Worm (Caenorhabditis elegans): ENCODE data around the gene col-115.
"Not testable (repeated sequence)": the region's sequence is repeated elsewhere in the genome, so short reads cannot be mapped to it uniquely, and the experiment has no call there.

The col-115 gene

ce11 chrIV:8015726-8016312 lies 27.3 kb downstream of the col-115 start, which contains the start of gene C26B2.7:
C26B2.7 (plus strand) TSS chrIV:8016274.
- TF ChIP-seq C17E4.6 (GFP tag; IDR thresholded peaks at IDR 0.05) (peak; percentile 82), Y67H2A.10 (GFP tag; conservative IDR thresholded peaks at IDR 0.05) (peak; percentile 68), ccch-3 (GFP tag; optimal IDR thresholded peaks at IDR 0.05) (peak; percentile 59), tbp1 (GFP tag; optimal IDR thresholded peaks at IDR 0.05) (peak; percentile 31), B0019.2 (GFP tag; conservative IDR thresholded peaks at IDR 0.05) (peak; percentile 80), hmg-1.2 (GFP tag; IDR thresholded peaks at IDR 0.05) (peak; percentile 55; the same call in 1 of the 2 replicates), attf-3 (GFP tag; conservative IDR thresholded peaks at IDR 0.05) (peak; percentile 99), lin-35 (GFP tag; optimal IDR thresholded peaks at IDR 0.05) (peak in 1 of 3 experiments; percentile 53), let-526 (GFP tag; IDR thresholded peaks at IDR 0.05) (peak; percentile 88), madf-10 (tag; optimal IDR thresholded peaks at IDR 0.05) (peak; percentile 84), ztf-26 (tag; optimal IDR thresholded peaks at IDR 0.05) (peak; percentile 18), lsl-1 (GFP tag; optimal IDR thresholded peaks at IDR 0.05) (peak; percentile 59), Y79H2A.3 (GFP tag; conservative IDR thresholded peaks at IDR 0.05) (0 out of 2 replicates have a peak, but pooled peaks have one; percentile 61), Y56A3A.18 (GFP tag; IDR thresholded peaks at IDR 0.05) (peak; percentile 57; the same call in 1 of the 2 replicates), attf-6 (GFP tag; IDR thresholded peaks at IDR 0.05) (0 out of 2 replicates have a peak, but pooled peaks have one; percentile 14), attf-5 (GFP tag; optimal IDR thresholded peaks at IDR 0.05) (peak; percentile 78), hsf-1 (GFP tag; IDR thresholded peaks at IDR 0.05) (peak; percentile 77), ztf-25 (GFP tag; IDR thresholded peaks at IDR 0.05) (peak; percentile 93), madf-8 (GFP tag; conservative IDR thresholded peaks at IDR 0.05) (peak; percentile 63), ZK185.1 (tag; optimal IDR thresholded peaks at IDR 0.05; ENCODE audit: poor library complexity, severe bottlenecking) (peak; percentile 78), ceh-100 (GFP tag; IDR thresholded peaks at IDR 0.05) (peak; percentile 99), unc-130 (GFP tag; optimal IDR thresholded peaks at IDR 0.05) (peak; percentile 61), snpc-3.4 (tag; optimal IDR thresholded peaks at IDR 0.05) (peak; percentile 29), cebp-1 (GFP tag; IDR thresholded peaks at IDR 0.05) (peak; percentile 67), cebp-1 (tag; optimal IDR thresholded peaks at IDR 0.05) (peak; percentile 69), lir-1 (GFP tag; conservative IDR thresholded peaks at IDR 0.05) (peak; percentile 77), egrh-3 (GFP tag; IDR thresholded peaks at IDR 0.05) (peak; percentile 81), nfyb-1 (GFP tag; IDR thresholded peaks at IDR 0.05) (peak; percentile 67; the same call in 1 of the 2 replicates), D2030.7 (GFP tag; IDR thresholded peaks at IDR 0.05) (peak; percentile 94), die-1 (tag; optimal IDR thresholded peaks at IDR 0.05) (peak; percentile 54), zfh-2 (GFP tag; conservative IDR thresholded peaks at IDR 0.05) (peak; percentile 39; the same call in 1 of the 2 replicates), ztf-6 (GFP tag; IDR thresholded peaks at IDR 0.05) (peak; percentile 44; the same call in 1 of the 2 replicates), K12H6.12 (tag; optimal IDR thresholded peaks at IDR 0.05) (peak; percentile 60), hrde-1 (tag; optimal IDR thresholded peaks at IDR 0.05; ENCODE audit: borderline replicate concordance) (peak; percentile 9), let-607 (tag; optimal IDR thresholded peaks at IDR 0.05) (peak in 1 of 2 experiments; percentile 48), F49E8.2 (tag; optimal IDR thresholded peaks at IDR 0.05; ENCODE audit: insufficient read depth) (peak; percentile 53), him-1 (tag; optimal IDR thresholded peaks at IDR 0.05) (peak; percentile 8), snpc-4 (tag; optimal IDR thresholded peaks at IDR 0.05) (peak in 3 of 4 experiments; percentile 11 to 59 (median 16)), rec-8 (tag; optimal IDR thresholded peaks at IDR 0.05) (peak in 1 of 2 experiments; percentile 34), Y95B8A.8 (GFP tag; IDR thresholded peaks at IDR 0.05) (peak; percentile 85), ceh-91 (GFP tag; IDR thresholded peaks at IDR 0.05) (peak; percentile 49), B0035.1 (tag; optimal IDR thresholded peaks at IDR 0.05) (peak; percentile 3), chd-7 (tag; optimal IDR thresholded peaks at IDR 0.05) (peak; percentile 37), aptf-2 (GFP tag; conservative IDR thresholded peaks at IDR 0.05) (peak; percentile 87)
- not testable (repeated sequence) for TF ChIP-seq snpc-4 (GFP tag; optimal IDR thresholded peaks at IDR 0.05)
